Fruit fly (Drosophila melanogaster) whole organism: ENCODE measurements around the gene ND-13A.

Experiments
- Dll ChIP-seq: fragments of >200 bp; optimal IDR thresholded peaks from 2 replicates; lab custom pipeline; 2017
- EcR ChIP-seq, 2 experiments: fragments of >200 bp; optimal IDR thresholded peaks; 2 replicates each; lab custom pipeline; 2017; ENCODE audit warnings: missing biosample characterization in 2 of 2, missing genetic modification characterization in 2 of 2, missing genetic modification reagents in 2 of 2
- pan ChIP-seq: fragments of >200 bp; optimal IDR thresholded peaks from 2 replicates; lab custom pipeline; 2017
- psq ChIP-seq: fragments of >200 bp; optimal IDR thresholded peaks from 2 replicates; lab custom pipeline; 2017

- TF ChIP-seq pan (lab: Kevin White, UChicago) (no peak), Dll (lab: Kevin White, UChicago) (no peak), psq (lab: Kevin White, UChicago) (no peak), EcR (GFP tag; optimal IDR thresholded peaks at IDR 0.05; lab: Kevin White, UChicago) (no peak)
Observed at dm6 chr2L:5052367-5052914, 47.6 kb downstream of the ND-13A start, which contains the start of gene senju.
